Worm (Caenorhabditis elegans) whole organism, L4/young adult: Measurements from ENCODE around the gene rnp-2.

Source experiments
- W03F9.2 ChIP-seq: fragments of 150-350 bp; optimal IDR thresholded peaks from 2 replicates; lab custom pipeline; 2014; ENCODE audit warnings: missing biosample characterization, missing genetic modification characterization
- dao-5 ChIP-seq: sonication (generic microtip); optimal IDR thresholded peaks from 2 replicates; lab custom pipeline; 2016; ENCODE audit warnings: missing genotype, missing genetic modification characterization, moderate library complexity, missing compliant biosample characterization
- him-1 ChIP-seq: sonication (generic microtip); optimal IDR thresholded peaks from 2 replicates; lab custom pipeline; 2016; ENCODE audit warnings: missing genotype, missing genetic modification reagents, missing genetic modification characterization, missing compliant biosample characterization

The rnp-2 gene

ce11 chrIV:4207088-4207487 lies 35.2 kb downstream of the rnp-2 start, which contains the start of gene osgn-1:
Gene osgn-1 (plus strand): TSS chrIV:4207388.
- TF ChIP-seq dao-5 (tag; lab: Kevin White, UChicago) (no peak), him-1 (tag; lab: Kevin White, UChicago) (no peak), W03F9.2 (tag; lab: Kevin White, UChicago) (no peak)

ce11 chrIV:4209084-4209483 lies 37.2 kb downstream of the rnp-2 start:
- TF ChIP-seq dao-5 (tag; lab: Kevin White, UChicago): no peak
- TF ChIP-seq him-1 (tag; lab: Kevin White, UChicago): no peak
- no peak for TF ChIP-seq W03F9.2 (tag; lab: Kevin White, UChicago)

ce11 chrIV:4210868-4211267 lies 39.0 kb downstream of the rnp-2 start:
- TF ChIP-seq dao-5 (tag; lab: Kevin White, UChicago): no peak
- peak; percentile 27 for TF ChIP-seq him-1 (tag; lab: Kevin White, UChicago)

ce11 chrIV:4212733-4213132 lies 40.9 kb downstream of the rnp-2 start:
- TF ChIP-seq dao-5 (tag; lab: Kevin White, UChicago): no peak

ce11 chrIV:4215349-4215748 lies 43.5 kb downstream of the rnp-2 start:
- TF ChIP-seq W03F9.2 (tag; lab: Kevin White, UChicago) (no peak), dao-5 (tag; lab: Kevin White, UChicago) (no peak), him-1 (tag; lab: Kevin White, UChicago) (peak; percentile 20)

- TF ChIP-seq him-1 (tag; lab: Kevin White, UChicago) (no peak), dao-5 (tag; lab: Kevin White, UChicago) (no peak), W03F9.2 (tag; lab: Kevin White, UChicago) (no peak)
These were observed 44.4 kb downstream of the rnp-2 start for ce11 chrIV:4216099-4216894.

- TF ChIP-seq dao-5 (tag; lab: Kevin White, UChicago): no peak
- TF ChIP-seq W03F9.2 (tag; lab: Kevin White, UChicago): no peak
- TF ChIP-seq him-1 (tag; lab: Kevin White, UChicago): no peak
These were observed 46.4 kb downstream of the rnp-2 start for ce11 chrIV:4218276-4218675.

- TF ChIP-seq him-1 (tag; lab: Kevin White, UChicago) (no peak), W03F9.2 (tag; lab: Kevin White, UChicago) (no peak), dao-5 (tag; lab: Kevin White, UChicago) (no peak)
These were observed 48.1 kb downstream of the rnp-2 start, which contains the start of gene F30B5.11 for ce11 chrIV:4219983-4220382. Gene F30B5.11 (minus strand): TSS chrIV:4220083.
